Worm (Caenorhabditis elegans) whole organism, midembryonic: ENCODE measurements around the gene Y45F3A.9.

Source experiments
- T22C8.4 ChIP-seq: fragments of 200-800 bp; sonication (Bioruptor generic); IDR thresholded peaks from 2 replicates; pipeline ENCODE4 v1.3.6; 2022; ENCODE audit warnings: missing genetic modification characterization, missing compliant biosample characterization
- cog-1 ChIP-seq: sonication (generic microtip); optimal IDR thresholded peaks from 2 replicates; lab custom pipeline; 2016; ENCODE audit warnings: missing genetic modification characterization, missing compliant biosample characterization
- flt-1 ChIP-seq: fragments of 200-800 bp; sonication (Bioruptor generic); IDR thresholded peaks from 2 replicates; pipeline ENCODE4 v1.3.6; 2022; ENCODE audit warnings: missing genetic modification characterization, missing compliant biosample characterization
- klf-2 ChIP-seq: fragments of 200-800 bp; sonication (Bioruptor generic); conservative IDR thresholded peaks from 2 replicates; pipeline ENCODE4 v1.3.6; 2022; ENCODE audit warnings: missing genetic modification reagents, missing genetic modification characterization, missing compliant biosample characterization
- med-1 ChIP-seq: sonication (generic microtip); optimal IDR thresholded peaks from 2 replicates; lab custom pipeline; 2017; ENCODE audit warnings: missing genetic modification characterization, mild to moderate bottlenecking, missing compliant biosample characterization, antibody characterized with exemption, missing genetic modification reagents; ENCODE audit not compliant: insufficient read depth
- ref-1 ChIP-seq: fragments of 200-800 bp; sonication (Bioruptor generic); conservative IDR thresholded peaks from 2 replicates; pipeline ENCODE4 v1.3.6; 2022; ENCODE audit warnings: missing genetic modification reagents, missing genetic modification characterization, missing compliant biosample characterization
- tab-1 ChIP-seq: fragments of 200-800 bp; sonication (Bioruptor generic); IDR thresholded peaks from 2 replicates; pipeline ENCODE4 v1.3.6; 2022; ENCODE audit warnings: missing genetic modification characterization, missing compliant biosample characterization
- ztf-23 ChIP-seq: fragments of 200-800 bp; sonication (Bioruptor generic); IDR thresholded peaks from 2 replicates; pipeline ENCODE4 v1.3.6; 2022; ENCODE audit warnings: missing genetic modification reagents, missing genetic modification characterization, missing compliant biosample characterization
- ztf-29 ChIP-seq: fragments of 200-800 bp; sonication (Bioruptor generic); IDR thresholded peaks from 2 replicates; pipeline ENCODE4 v1.3.6; 2022; ENCODE audit warnings: missing genetic modification reagents, missing genetic modification characterization, missing compliant biosample characterization

Y45F3A.9 gene

ce11 chrIII:10552929-10553328, 42.0 kb downstream of the Y45F3A.9 start, which contains the start of gene T21C12.8:
T21C12.8 (minus strand) TSS chrIII:10553029.
- TF ChIP-seq T22C8.4 (GFP tag; lab: Robert Waterston, UW) (no peak), med-1 (no peak), flt-1 (GFP tag; lab: Robert Waterston, UW) (no peak), cog-1 (tag; lab: Kevin White, UChicago) (no peak), ref-1 (GFP tag; lab: Robert Waterston, UW) (no peak), ztf-29 (GFP tag; lab: Robert Waterston, UW) (no peak), ztf-23 (GFP tag; lab: Robert Waterston, UW) (no peak), klf-2 (GFP tag; lab: Robert Waterston, UW) (no peak), tab-1 (GFP tag; lab: Robert Waterston, UW) (no peak)
